Worm (Caenorhabditis elegans): Measurements from ENCODE around the gene Y54G2A.15.

DNA sequence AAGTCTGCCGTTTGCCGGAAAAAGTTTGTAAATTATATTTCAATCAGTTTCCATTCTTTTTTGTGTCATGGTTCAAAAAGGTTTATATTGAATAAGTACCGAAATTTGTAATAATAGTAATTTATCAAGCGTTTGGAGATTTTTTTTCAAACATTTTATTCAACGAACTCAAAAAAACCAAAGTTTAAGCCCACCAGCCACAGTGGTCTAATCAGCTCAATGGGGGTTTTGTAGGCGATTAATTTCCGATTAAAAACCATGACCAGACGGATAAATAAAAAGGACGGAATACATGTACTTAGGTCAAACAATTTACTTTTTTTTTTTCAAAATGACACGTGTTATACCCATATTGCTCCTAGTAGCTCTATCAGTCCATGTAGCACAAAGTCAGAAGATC lies 44.4 kb downstream of the Y54G2A.15 start, which contains the start of gene Y54G2A.10:
- TF ChIP-seq ztf-11 (tag; optimal IDR thresholded peaks at IDR 0.05) (no peak), nhr-77 (tag; optimal IDR thresholded peaks at IDR 0.05) (no peak), elt-1 (tag; optimal IDR thresholded peaks at IDR 0.05) (no peak), jun-1 (tag; optimal IDR thresholded peaks at IDR 0.05) (no peak), egl-27 (tag; optimal IDR thresholded peaks at IDR 0.05) (no peak), ama-1 (optimal IDR thresholded peaks at IDR 0.05) (no peak), pha-4 (tag; optimal IDR thresholded peaks at IDR 0.05) (no peak), sea-2 (GFP tag; optimal IDR thresholded peaks at IDR 0.05) (no peak), unc-62 (GFP tag; optimal IDR thresholded peaks at IDR 0.05) (no peak), tbx-2 (tag; optimal IDR thresholded peaks at IDR 0.05) (no peak), lin-39 (tag; optimal IDR thresholded peaks at IDR 0.05) (no peak), nhr-12 (tag; optimal IDR thresholded peaks at IDR 0.05) (no peak)
